Fruit fly (Drosophila melanogaster) whole organism, embryonic: ENCODE results near the gene Vm26Ab.

Experiments
- ATbp ChIP-seq: fragments of 200-800 bp; sonication (Bioruptor generic); optimal IDR thresholded peaks from 2 replicates; lab custom pipeline; 2017; ENCODE audit warnings: missing biosample characterization, mild to moderate bottlenecking, missing genetic modification characterization, missing genetic modification reagents
- CG11504 ChIP-seq: fragments of 200-800 bp; sonication (Bioruptor generic); optimal IDR thresholded peaks from 3 replicates; lab custom pipeline; 2019; ENCODE audit warnings: missing biosample characterization, mild to moderate bottlenecking, missing genetic modification characterization, moderate library complexity
- CG11723 ChIP-seq: fragments of 200-800 bp; sonication (Bioruptor generic); optimal IDR thresholded peaks from 2 replicates; lab custom pipeline; 2017; ENCODE audit warnings: missing biosample characterization, mild to moderate bottlenecking, missing genetic modification characterization
- CG12299 ChIP-seq: fragments of 200-800 bp; sonication (Bioruptor generic); optimal IDR thresholded peaks from 2 replicates; lab custom pipeline; 2018; ENCODE audit warnings: missing biosample characterization, mild to moderate bottlenecking, missing genetic modification characterization
- CG1233 ChIP-seq: fragments of 200-800 bp; sonication (Bioruptor generic); optimal IDR thresholded peaks from 4 replicates; lab custom pipeline; 2018; ENCODE audit warnings: missing biosample characterization, mild to moderate bottlenecking, missing genetic modification characterization
- CG13287 ChIP-seq: fragments of 200-800 bp; sonication (Bioruptor generic); IDR thresholded peaks from 2 replicates; pipeline ENCODE4 v1.3.6; 2022; ENCODE audit warnings: missing biosample characterization, missing genetic modification characterization; ENCODE audit not compliant: partially characterized antibody
- CG14710 ChIP-seq: fragments of 200-800 bp; sonication (Bioruptor generic); optimal IDR thresholded peaks from 3 replicates; lab custom pipeline; 2019; ENCODE audit warnings: missing biosample characterization, mild to moderate bottlenecking, missing genetic modification characterization, moderate library complexity
- CG18476 ChIP-seq: fragments of 200-800 bp; sonication (Bioruptor generic); optimal IDR thresholded peaks from 2 replicates; lab custom pipeline; 2016; ENCODE audit warnings: missing biosample characterization, mild to moderate bottlenecking, missing genetic modification characterization
- CG2712 ChIP-seq: fragments of 200-800 bp; optimal IDR thresholded peaks from 3 replicates; lab custom pipeline; 2019; ENCODE audit warnings: missing biosample characterization, mild to moderate bottlenecking, missing genetic modification characterization, moderate library complexity
- CG34224 ChIP-seq: fragments of 200-800 bp; sonication (Bioruptor generic); IDR thresholded peaks from 3 replicates; pipeline ENCODE4 v1.3.6; 2022; ENCODE audit warnings: missing biosample characterization, missing genetic modification characterization; ENCODE audit not compliant: partially characterized antibody
- CG3838 ChIP-seq: fragments of 200-800 bp; sonication (Bioruptor generic); optimal IDR thresholded peaks from 3 replicates; lab custom pipeline; 2016; ENCODE audit warnings: missing biosample characterization, missing genetic modification characterization
- CG3847 ChIP-seq: fragments of 200-800 bp; sonication (Bioruptor generic); IDR thresholded peaks from 2 replicates; pipeline ENCODE4 v1.3.6; 2022; ENCODE audit warnings: missing biosample characterization, missing genetic modification characterization
- CG3995 ChIP-seq: fragments of 200-800 bp; sonication (Bioruptor generic); optimal IDR thresholded peaks from 3 replicates; lab custom pipeline; 2016; ENCODE audit warnings: missing biosample characterization, missing genetic modification characterization
- CG6683 ChIP-seq: fragments of 200-800 bp; sonication (Bioruptor generic); optimal IDR thresholded peaks from 2 replicates; lab custom pipeline; 2017; ENCODE audit warnings: missing biosample characterization, mild to moderate bottlenecking, missing genetic modification characterization, missing genetic modification reagents
- CG6689 ChIP-seq: fragments of 200-800 bp; sonication (Bioruptor generic); IDR thresholded peaks from 2 replicates; pipeline ENCODE4 v1.3.6; 2022; ENCODE audit warnings: missing biosample characterization, missing genetic modification characterization
- CG7372 ChIP-seq: fragments of 200-800 bp; sonication (Bioruptor generic); IDR thresholded peaks from 2 replicates; pipeline ENCODE4 v1.3.6; 2022; ENCODE audit warnings: missing biosample characterization, missing genetic modification characterization
- CG7786 ChIP-seq: fragments of 200-800 bp; sonication (Bioruptor generic); optimal IDR thresholded peaks from 2 replicates; lab custom pipeline; 2016; ENCODE audit warnings: missing biosample characterization, missing genetic modification characterization
- CG9609 ChIP-seq: fragments of 200-800 bp; sonication (Bioruptor generic); optimal IDR thresholded peaks from 3 replicates; lab custom pipeline; 2016; ENCODE audit warnings: missing biosample characterization, missing genetic modification characterization
- CG9727 ChIP-seq: fragments of 200-800 bp; sonication (Bioruptor generic); optimal IDR thresholded peaks from 3 replicates; lab custom pipeline; 2017; ENCODE audit warnings: missing biosample characterization, mild to moderate bottlenecking, missing genetic modification characterization
- D ChIP-seq, 2 experiments: fragments of 200-800 bp in 1 of 2; fragments of >200 bp in 1 of 2; sonication (Bioruptor generic) in 1 of 2; optimal IDR thresholded peaks; 2 replicates in 1 of 2; 3 replicates in 1 of 2; lab custom pipeline; 2017; ENCODE audit warnings: mild to moderate bottlenecking in 1 of 2, missing biosample characterization in 1 of 2, missing genetic modification characterization in 1 of 2, missing genetic modification reagents in 1 of 2
- Dbx ChIP-seq: fragments of 200-800 bp; sonication (Bioruptor generic); IDR thresholded peaks from 3 replicates; pipeline ENCODE4 v1.3.6; 2022; ENCODE audit warnings: missing biosample characterization, missing genetic modification characterization
- HLH3B ChIP-seq: fragments of 200-800 bp; sonication (Bioruptor generic); IDR thresholded peaks from 2 replicates; pipeline ENCODE4 v1.3.6; 2022; ENCODE audit warnings: missing biosample characterization, missing genetic modification characterization
- Hmr ChIP-seq: fragments of 200-800 bp; sonication (Bioruptor generic); optimal IDR thresholded peaks from 3 replicates; lab custom pipeline; 2017; ENCODE audit warnings: mild to moderate bottlenecking, missing biosample characterization, missing genetic modification reagents, missing genetic modification characterization
- Hmx ChIP-seq: fragments of 200-800 bp; sonication (Bioruptor generic); optimal IDR thresholded peaks from 2 replicates; lab custom pipeline; 2016; ENCODE audit warnings: missing biosample characterization, missing genetic modification characterization
- Hr78 ChIP-seq, 2 experiments: fragments of 200-800 bp in 1 of 2; fragments of >200 bp in 1 of 2; sonication (Bioruptor generic) in 1 of 2; optimal IDR thresholded peaks; 2 replicates each; lab custom pipeline; 2017 to 2019; ENCODE audit warnings: missing biosample characterization in 2 of 2, missing genetic modification characterization in 2 of 2, mild to moderate bottlenecking in 1 of 2, moderate library complexity in 1 of 2
- Mad ChIP-seq: fragments of 200-800 bp; sonication (Bioruptor generic); optimal IDR thresholded peaks from 2 replicates; lab custom pipeline; 2016; ENCODE audit warnings: missing biosample characterization, missing genetic modification characterization
- Med ChIP-seq: fragments of 200-800 bp; sonication (Bioruptor generic); peaks from one replicate; lab custom pipeline; 2016; ENCODE audit warnings: missing biosample characterization, missing genetic modification characterization, mild to moderate bottlenecking, inconsistent platforms, moderate library complexity
- NC2α ChIP-seq: fragments of 200-800 bp; sonication (Bioruptor generic); optimal IDR thresholded peaks from 2 replicates; lab custom pipeline; 2016; ENCODE audit warnings: missing biosample characterization, missing genetic modification characterization
- NC2β ChIP-seq: fragments of 200-800 bp; sonication (Bioruptor generic); optimal IDR thresholded peaks from 2 replicates; lab custom pipeline; 2016; ENCODE audit warnings: missing biosample characterization, missing genetic modification characterization
- NK7.1 ChIP-seq: fragments of 200-800 bp; sonication (Bioruptor generic); optimal IDR thresholded peaks from 3 replicates; lab custom pipeline; 2016; ENCODE audit warnings: missing biosample characterization, missing genetic modification characterization
- NfI ChIP-seq: fragments of 200-800 bp; sonication (Bioruptor generic); optimal IDR thresholded peaks from 3 replicates; lab custom pipeline; 2018; ENCODE audit warnings: missing biosample characterization, mild to moderate bottlenecking, missing genetic modification characterization, moderate library complexity
- Ptx1 ChIP-seq: fragments of 200-800 bp; sonication (Bioruptor generic); IDR thresholded peaks from 2 replicates; pipeline ENCODE4 v1.3.6; 2022; ENCODE audit warnings: missing biosample characterization, missing genetic modification characterization
- Rx ChIP-seq: fragments of 200-800 bp; sonication (Bioruptor generic); IDR thresholded peaks from 2 replicates; pipeline ENCODE4 v1.3.6; 2022; ENCODE audit warnings: missing biosample characterization, missing genetic modification characterization
- Six4 ChIP-seq: fragments of 200-800 bp; sonication (Bioruptor generic); optimal IDR thresholded peaks from 2 replicates; lab custom pipeline; 2016; ENCODE audit warnings: missing biosample characterization, missing genetic modification characterization
- amos ChIP-seq: fragments of 200-800 bp; sonication (Bioruptor generic); IDR thresholded peaks from 2 replicates; pipeline ENCODE4 v1.3.6; 2022; ENCODE audit warnings: missing biosample characterization, missing genetic modification characterization; ENCODE audit not compliant: partially characterized antibody
- ato ChIP-seq: fragments of 200-800 bp; sonication (Bioruptor generic); IDR thresholded peaks from 2 replicates; pipeline ENCODE4 v1.3.6; 2022; ENCODE audit warnings: missing biosample characterization, missing genetic modification characterization; ENCODE audit not compliant: partially characterized antibody
- br ChIP-seq: fragments of >200 bp; optimal IDR thresholded peaks from 2 replicates; lab custom pipeline; 2017
- chn ChIP-seq: fragments of 200-800 bp; sonication (Bioruptor generic); optimal IDR thresholded peaks from 2 replicates; lab custom pipeline; 2016; ENCODE audit warnings: missing biosample characterization, missing genetic modification characterization
- emc ChIP-seq: fragments of 200-800 bp; sonication (Bioruptor generic); optimal IDR thresholded peaks from 2 replicates; lab custom pipeline; 2016; ENCODE audit warnings: missing biosample characterization, missing genetic modification characterization
- ems ChIP-seq: fragments of 200-800 bp; sonication (Bioruptor generic); optimal IDR thresholded peaks from 3 replicates; lab custom pipeline; 2016; ENCODE audit warnings: missing biosample characterization, missing genetic modification characterization
- gsb ChIP-seq: fragments of 200-800 bp; sonication (Bioruptor generic); IDR thresholded peaks from 2 replicates; pipeline ENCODE4 v1.3.6; 2022; ENCODE audit warnings: missing biosample characterization, missing genetic modification characterization
- kni ChIP-seq: fragments of 200-800 bp; sonication (Bioruptor generic); optimal IDR thresholded peaks from 3 replicates; lab custom pipeline; 2017; ENCODE audit warnings: mild to moderate bottlenecking, missing biosample characterization, missing genetic modification reagents, missing genetic modification characterization
- peb ChIP-seq: fragments of 200-800 bp; sonication (Bioruptor generic); IDR thresholded peaks from 2 replicates; pipeline ENCODE4 v1.3.6; 2022; ENCODE audit warnings: missing biosample characterization, missing genetic modification characterization
- schlank ChIP-seq: fragments of 200-800 bp; sonication (Bioruptor generic); optimal IDR thresholded peaks from 2 replicates; lab custom pipeline; 2018; ENCODE audit warnings: missing biosample characterization, mild to moderate bottlenecking, missing genetic modification characterization
- sima ChIP-seq: fragments of 200-800 bp; sonication (Bioruptor generic); optimal IDR thresholded peaks from 2 replicates; lab custom pipeline; 2016; ENCODE audit warnings: missing biosample characterization, missing genetic modification characterization
- sqz ChIP-seq: fragments of 200-800 bp; sonication (Bioruptor generic); optimal IDR thresholded peaks from 3 replicates; lab custom pipeline; 2018; ENCODE audit warnings: missing biosample characterization, mild to moderate bottlenecking, missing genetic modification characterization
- ssp ChIP-seq: fragments of 200-800 bp; sonication (Bioruptor generic); IDR thresholded peaks from 2 replicates; pipeline ENCODE4 v1.3.6; 2022; ENCODE audit warnings: missing biosample characterization, missing genetic modification characterization
- tna ChIP-seq: fragments of 200-800 bp; sonication (Bioruptor generic); IDR thresholded peaks from 2 replicates; pipeline ENCODE4 v1.3.6; 2022; ENCODE audit warnings: missing biosample characterization, missing genetic modification characterization; ENCODE audit not compliant: partially characterized antibody

Gene Vm26Ab

dm6 chr2L:5943229-5944078 lies 13.3 kb upstream of the Vm26Ab start, which contains the start of the genes Sfp26Ad and Gpdh1 (continued):
- TF ChIP-seq CG9727 (GFP tag; lab: Kevin White, UChicago) (peak; percentile 50), ATbp (GFP tag; lab: Kevin White, UChicago) (peak; percentile 37), Hmx (GFP tag; lab: Kevin White, UChicago) (peak; percentile 6), CG7786 (peak; percentile 77), CG9609 (peak; percentile 64), HLH3B (GFP tag; lab: Robert Waterston, UW) (peak; percentile 71), br (no peak), ato (GFP tag; lab: Robert Waterston, UW) (peak; percentile 15; the same call in 1 of the 2 replicates), ssp (GFP tag; lab: Robert Waterston, UW) (peak; percentile 54), CG11504 (tag; lab: Kevin White, UChicago) (peak; percentile 66), CG3995 (peak; percentile 50), Dbx (peak; percentile 80), CG1233 (GFP tag; lab: Kevin White, UChicago) (peak; percentile 9), Hr78 (GFP tag; optimal IDR thresholded peaks at IDR 0.05; lab: Kevin White, UChicago) (no peak), CG12299 (tag; lab: Kevin White, UChicago) (peak; percentile 64), Hmr (GFP tag; lab: Kevin White, UChicago) (peak; percentile 82), sqz (GFP tag; lab: Kevin White, UChicago) (peak; percentile 36), emc (GFP tag; lab: Kevin White, UChicago) (peak; percentile 58), Mad (peak; percentile 80), Med (GFP tag; lab: Kevin White, UChicago) (peak; percentile 97), sima (peak; percentile 15), CG6683 (GFP tag; lab: Kevin White, UChicago) (peak; percentile 30), NK7.1 (GFP tag; lab: Kevin White, UChicago) (peak; percentile 51), CG3847 (GFP tag; lab: Robert Waterston, UW) (peak; percentile 93), CG6689 (0 out of 2 replicates have a peak, but pooled peaks have one; percentile 24), Six4 (peak; percentile 68), NC2β (GFP tag; lab: Kevin White, UChicago) (peak; percentile 80), chn (peak; percentile 74), kni (peak; percentile 60), CG11723 (peak; percentile 57), ems (GFP tag; lab: Kevin White, UChicago) (peak; percentile 87), CG13287 (GFP tag; lab: Robert Waterston, UW) (peak; percentile 67), D (optimal IDR thresholded peaks at IDR 0.05; lab: Kevin White, UChicago) (no peak), D (GFP tag; optimal IDR thresholded peaks at IDR 0.05; lab: Kevin White, UChicago) (peak; percentile 47), NfI (GFP tag; lab: Kevin White, UChicago) (peak; percentile 82), CG2712 (tag; lab: Kevin White, UChicago) (peak; percentile 68), CG3838 (GFP tag; lab: Kevin White, UChicago) (peak; percentile 18), schlank (tag; lab: Kevin White, UChicago) (no peak), gsb (GFP tag; lab: Robert Waterston, UW) (peak; percentile 50), Ptx1 (GFP tag; lab: Robert Waterston, UW) (peak; percentile 53), CG34224 (peak; percentile 22; the same call in 1 of the 3 replicates), CG14710 (tag; lab: Kevin White, UChicago) (peak; percentile 79), CG7372 (GFP tag; lab: Robert Waterston, UW) (0 out of 2 replicates have a peak, but pooled peaks have one; percentile 50), CG18476 (GFP tag; lab: Kevin White, UChicago) (peak; percentile 41), amos (peak; percentile 36), tna (GFP tag; lab: Robert Waterston, UW) (no peak; the same call in 1 of the 2 replicates), Rx (peak; percentile 44), peb (0 out of 2 replicates have a peak, but pooled peaks have one; percentile 11), NC2α (GFP tag; lab: Kevin White, UChicago) (peak; percentile 51)
